Fruit fly (Drosophila melanogaster) whole organism, prepupa: ENCODE results near the gene CG4629.

ENCODE experiments used
- Blimp-1 ChIP-seq: fragments of 200-800 bp; sonication (Bioruptor generic); optimal IDR thresholded peaks from 3 replicates; lab custom pipeline; 2017; ENCODE audit warnings: missing biosample characterization, missing genetic modification characterization, mild to moderate bottlenecking, moderate library complexity, missing genetic modification reagents
- CG10631 ChIP-seq: fragments of 200-800 bp; sonication (Bioruptor generic); optimal IDR thresholded peaks from 2 replicates; lab custom pipeline; 2016; ENCODE audit warnings: missing biosample characterization, missing genetic modification characterization
- CG10669 ChIP-seq: fragments of 200-800 bp; sonication (Bioruptor generic); optimal IDR thresholded peaks from 3 replicates; lab custom pipeline; 2018; ENCODE audit warnings: missing biosample characterization, mild to moderate bottlenecking, missing genetic modification characterization, moderate library complexity
- CG11902 ChIP-seq: fragments of 200-800 bp; sonication (Bioruptor generic); optimal IDR thresholded peaks from 3 replicates; lab custom pipeline; 2016; ENCODE audit warnings: missing biosample characterization, missing genetic modification characterization
- CG15336 ChIP-seq: fragments of 200-800 bp; sonication (Bioruptor generic); IDR thresholded peaks from 2 replicates; pipeline ENCODE4 v1.3.6; 2022; ENCODE audit warnings: missing biosample characterization, missing genetic modification characterization
- CG1621 ChIP-seq: fragments of 200-800 bp; sonication (Bioruptor generic); optimal IDR thresholded peaks from 3 replicates; lab custom pipeline; 2018; ENCODE audit warnings: missing biosample characterization, mild to moderate bottlenecking, missing genetic modification characterization
- CG16779 ChIP-seq: fragments of 200-800 bp; sonication (Bioruptor generic); optimal IDR thresholded peaks from 3 replicates; lab custom pipeline; 2017; ENCODE audit warnings: missing biosample characterization, mild to moderate bottlenecking, missing genetic modification characterization
- CG3032 ChIP-seq: fragments of 200-800 bp; optimal IDR thresholded peaks from 2 replicates; lab custom pipeline; 2019; ENCODE audit warnings: missing biosample characterization, mild to moderate bottlenecking, missing genetic modification characterization, moderate library complexity
- CG31627 ChIP-seq: fragments of 200-800 bp; sonication (Bioruptor generic); optimal IDR thresholded peaks from 3 replicates; lab custom pipeline; 2016; ENCODE audit warnings: missing biosample characterization, missing genetic modification characterization
- CG32006 ChIP-seq: fragments of 200-800 bp; sonication (Bioruptor generic); optimal IDR thresholded peaks from 3 replicates; lab custom pipeline; 2017; ENCODE audit warnings: missing biosample characterization, mild to moderate bottlenecking, missing genetic modification characterization
- CG3919 ChIP-seq: fragments of 200-800 bp; sonication (Bioruptor generic); optimal IDR thresholded peaks from 3 replicates; lab custom pipeline; 2016; ENCODE audit warnings: missing biosample characterization, missing genetic modification characterization
- CG4318 ChIP-seq: fragments of 200-800 bp; sonication (Bioruptor generic); optimal IDR thresholded peaks from 3 replicates; lab custom pipeline; 2017; ENCODE audit warnings: missing biosample characterization, mild to moderate bottlenecking, missing genetic modification characterization
- CG6163 ChIP-seq: fragments of 200-800 bp; sonication (Bioruptor generic); IDR thresholded peaks from 3 replicates; pipeline ENCODE4 v1.3.6; 2022; ENCODE audit warnings: missing biosample characterization, missing genetic modification characterization
- CG6276 ChIP-seq: fragments of 200-800 bp; sonication (Bioruptor generic); optimal IDR thresholded peaks from 2 replicates; lab custom pipeline; 2017; ENCODE audit warnings: missing biosample characterization, mild to moderate bottlenecking, missing genetic modification characterization
- CG6792 ChIP-seq: fragments of 200-800 bp; sonication (Bioruptor generic); optimal IDR thresholded peaks from 3 replicates; lab custom pipeline; 2016; ENCODE audit warnings: missing biosample characterization, missing genetic modification characterization
- CG6854 ChIP-seq: fragments of 200-800 bp; sonication (Bioruptor generic); optimal IDR thresholded peaks from 2 replicates; lab custom pipeline; 2017; ENCODE audit warnings: missing biosample characterization, mild to moderate bottlenecking, missing genetic modification characterization
- CG7368 ChIP-seq: fragments of 200-800 bp; sonication (Bioruptor generic); optimal IDR thresholded peaks from 3 replicates; lab custom pipeline; 2016; ENCODE audit warnings: missing biosample characterization, missing genetic modification characterization
- CG8119 ChIP-seq: fragments of 200-800 bp; sonication (Bioruptor generic); IDR thresholded peaks from 3 replicates; pipeline ENCODE4 v1.3.6; 2022; ENCODE audit warnings: missing biosample characterization, missing genetic modification characterization
- CG8632 ChIP-seq: fragments of 200-800 bp; sonication (Bioruptor generic); optimal IDR thresholded peaks from 3 replicates; lab custom pipeline; 2016; ENCODE audit warnings: missing biosample characterization, missing genetic modification characterization
- CG9139 ChIP-seq: fragments of 200-800 bp; sonication (Bioruptor generic); optimal IDR thresholded peaks from 3 replicates; lab custom pipeline; 2017; ENCODE audit warnings: missing biosample characterization, mild to moderate bottlenecking, missing genetic modification characterization
- Eip75B ChIP-seq: fragments of 200-800 bp; sonication (Bioruptor generic); optimal IDR thresholded peaks from 3 replicates; lab custom pipeline; 2016; ENCODE audit warnings: missing biosample characterization, missing genetic modification characterization
- Eip78C ChIP-seq: fragments of 200-800 bp; sonication (Bioruptor generic); peaks from one replicate; lab custom pipeline; 2016; ENCODE audit warnings: missing biosample characterization, missing genetic modification characterization
- Ets21C ChIP-seq: fragments of 200-800 bp; sonication (Bioruptor generic); optimal IDR thresholded peaks from 3 replicates; lab custom pipeline; 2016; ENCODE audit warnings: missing biosample characterization, missing genetic modification characterization
- Ets96B ChIP-seq: fragments of 200-800 bp; optimal IDR thresholded peaks from 2 replicates; lab custom pipeline; 2019; ENCODE audit warnings: missing biosample characterization, mild to moderate bottlenecking, missing genetic modification characterization, moderate library complexity
- Gug ChIP-seq: fragments of 200-800 bp; sonication (Bioruptor generic); IDR thresholded peaks from 2 replicates; pipeline ENCODE4 v1.3.6; 2022; ENCODE audit warnings: missing biosample characterization, missing genetic modification characterization
- Met ChIP-seq: fragments of 200-800 bp; sonication (Bioruptor generic); optimal IDR thresholded peaks from 3 replicates; lab custom pipeline; 2016; ENCODE audit warnings: missing biosample characterization, missing genetic modification characterization
- OdsH ChIP-seq: fragments of 200-800 bp; sonication (Bioruptor generic); optimal IDR thresholded peaks from 3 replicates; lab custom pipeline; 2016; ENCODE audit warnings: missing biosample characterization, missing genetic modification characterization
- Smox ChIP-seq: fragments of 200-800 bp; sonication (Bioruptor generic); optimal IDR thresholded peaks from 3 replicates; lab custom pipeline; 2016; ENCODE audit warnings: missing biosample characterization, missing genetic modification characterization
- Sox102F ChIP-seq: fragments of 200-800 bp; sonication (Bioruptor generic); optimal IDR thresholded peaks from 2 replicates; lab custom pipeline; 2016; ENCODE audit warnings: missing biosample characterization, mild to moderate bottlenecking, missing genetic modification characterization
- Sox14 ChIP-seq: fragments of 200-800 bp; sonication (Bioruptor generic); optimal IDR thresholded peaks from 3 replicates; lab custom pipeline; 2016; ENCODE audit warnings: missing biosample characterization, missing genetic modification characterization
- Sox15 ChIP-seq: fragments of 200-800 bp; sonication (Bioruptor generic); optimal IDR thresholded peaks from 3 replicates; lab custom pipeline; 2016; ENCODE audit warnings: missing biosample characterization, missing genetic modification characterization
- achi ChIP-seq: fragments of 200-800 bp; sonication (Bioruptor generic); optimal IDR thresholded peaks from 3 replicates; lab custom pipeline; 2016; ENCODE audit warnings: missing biosample characterization, missing genetic modification characterization
- acj6 ChIP-seq: fragments of 200-800 bp; sonication (Bioruptor generic); optimal IDR thresholded peaks from 3 replicates; lab custom pipeline; 2016; ENCODE audit warnings: missing biosample characterization, missing genetic modification characterization
- cyc ChIP-seq: fragments of 200-800 bp; sonication (Bioruptor generic); optimal IDR thresholded peaks from 3 replicates; lab custom pipeline; 2016; ENCODE audit warnings: missing biosample characterization, missing genetic modification characterization
- dsx ChIP-seq: fragments of 200-800 bp; optimal IDR thresholded peaks from 3 replicates; lab custom pipeline; 2019; ENCODE audit warnings: missing biosample characterization, mild to moderate bottlenecking, missing genetic modification characterization, moderate library complexity; ENCODE audit not compliant: poor library complexity, severe bottlenecking
- eg ChIP-seq: fragments of 200-800 bp; sonication (Bioruptor generic); IDR thresholded peaks from 3 replicates; pipeline ENCODE4 v1.3.6; 2022; ENCODE audit warnings: missing biosample characterization, missing genetic modification characterization
- fd59A ChIP-seq: fragments of 200-800 bp; sonication (Bioruptor generic); optimal IDR thresholded peaks from 2 replicates; lab custom pipeline; 2017; ENCODE audit warnings: missing biosample characterization, mild to moderate bottlenecking, missing genetic modification characterization, missing genetic modification reagents
- salr ChIP-seq, 2 experiments: fragments of 200-800 bp; sonication (Bioruptor generic); optimal IDR thresholded peaks; 3 replicates each; lab custom pipeline; 2016 to 2018; ENCODE audit warnings: missing biosample characterization in 2 of 2, missing genetic modification characterization in 2 of 2, mild to moderate bottlenecking in 1 of 2
- ss ChIP-seq, 2 experiments: fragments of 200-800 bp; sonication (Bioruptor generic); optimal IDR thresholded peaks; 2 replicates in 1 of 2; 3 replicates in 1 of 2; lab custom pipeline; 2017 to 2018; ENCODE audit warnings: mild to moderate bottlenecking in 2 of 2, missing biosample characterization in 2 of 2, missing genetic modification characterization in 2 of 2, moderate library complexity in 1 of 2
- vri ChIP-seq: fragments of 200-800 bp; sonication (Bioruptor generic); optimal IDR thresholded peaks from 3 replicates; lab custom pipeline; 2016; ENCODE audit warnings: missing biosample characterization, mild to moderate bottlenecking, missing genetic modification characterization

The CG4629 gene

dm6 chr2L:1136993-1137392 lies 34.7 kb upstream of the CG4629 start:
- no peak for TF ChIP-seq CG9139 (GFP tag; lab: Kevin White, UChicago)
- TF ChIP-seq achi (GFP tag; lab: Kevin White, UChicago): no peak
- no peak for TF ChIP-seq Sox15
- no peak for TF ChIP-seq Ets96B (tag; lab: Kevin White, UChicago)
- no peak for TF ChIP-seq CG10669
- no peak for TF ChIP-seq CG32006 (GFP tag; lab: Kevin White, UChicago)

- TF ChIP-seq Ets96B (tag; lab: Kevin White, UChicago) (peak; percentile 28), CG6854 (GFP tag; lab: Kevin White, UChicago) (no peak), fd59A (GFP tag; lab: Kevin White, UChicago) (no peak), eg (GFP tag; lab: Robert Waterston, UW) (0 out of 3 replicates have a peak, but pooled peaks have one; percentile 30), Blimp-1 (no peak), Sox102F (no peak), Gug (GFP tag; lab: Robert Waterston, UW) (no peak), CG15336 (GFP tag; lab: Robert Waterston, UW) (no peak), CG32006 (GFP tag; lab: Kevin White, UChicago) (peak; percentile 57), CG1621 (tag; lab: Kevin White, UChicago) (no peak), CG3919 (GFP tag; lab: Kevin White, UChicago) (no peak), achi (GFP tag; lab: Kevin White, UChicago) (peak; percentile 25), CG6792 (GFP tag; lab: Kevin White, UChicago) (no peak), OdsH (GFP tag; lab: Kevin White, UChicago) (peak; percentile 28), CG16779 (tag; lab: Kevin White, UChicago) (no peak), CG10631 (peak; percentile 37), acj6 (peak; percentile 31), Eip78C (GFP tag; lab: Kevin White, UChicago) (peak; percentile 51), CG8632 (peak; percentile 26), CG31627 (no peak), CG6276 (GFP tag; lab: Kevin White, UChicago) (peak; percentile 34), Eip75B (GFP tag; lab: Kevin White, UChicago) (no peak), CG8119 (GFP tag; lab: Robert Waterston, UW) (peak; percentile 43; the same call in 1 of the 3 replicates)
- TF ChIP-seq, all 60 proteins: peak for 11
Observed at dm6 chr2L:1135495-1135894, 33.2 kb upstream of the CG4629 start.

dm6 chr2L:1134011-1134743 lies 31.9 kb upstream of the CG4629 start, which contains the start of the genes Iris and CG4577:
Gene Iris, minus strand, starts transcription at chr2L:1134098.
Gene CG4577, plus strand, starts transcription at chr2L:1134693.
- TF ChIP-seq eg (GFP tag; lab: Robert Waterston, UW): no peak
- TF ChIP-seq CG7368: no peak
- no peak for TF ChIP-seq achi (GFP tag; lab: Kevin White, UChicago)
- no peak for TF ChIP-seq CG9139 (GFP tag; lab: Kevin White, UChicago)
- TF ChIP-seq CG16779 (tag; lab: Kevin White, UChicago): peak; percentile 2
- TF ChIP-seq fd59A (GFP tag; lab: Kevin White, UChicago): no peak

dm6 chr2L:1128932-1129887 lies 26.9 kb upstream of the CG4629 start, which contains the start of the genes Pino and TBC1D23:
Gene Pino, minus strand, starts transcription at chr2L:1128953.
Gene TBC1D23, plus strand, starts transcription at chr2L:1129316.
- TF ChIP-seq cyc (peak; percentile 71), achi (GFP tag; lab: Kevin White, UChicago) (peak; percentile 38), salr (GFP tag; optimal IDR thresholded peaks at IDR 0.05; lab: Kevin White, UChicago) (peak; percentile 40 to 53), CG32006 (GFP tag; lab: Kevin White, UChicago) (peak; percentile 69), vri (GFP tag; lab: Kevin White, UChicago) (no peak), Smox (GFP tag; lab: Kevin White, UChicago) (no peak), Met (GFP tag; lab: Kevin White, UChicago) (no peak), CG10631 (peak; percentile 76), CG8119 (GFP tag; lab: Robert Waterston, UW) (peak; percentile 61; the same call in 2 of the 3 replicates), ss (GFP tag; optimal IDR thresholded peaks at IDR 0.05; lab: Kevin White, UChicago) (peak in 1 of 2 experiments; percentile 46), CG11902 (peak; percentile 43), CG6792 (GFP tag; lab: Kevin White, UChicago) (peak; percentile 61), Ets21C (no peak), CG3032 (tag; lab: Kevin White, UChicago) (peak; percentile 79), CG4318 (no peak), dsx (GFP tag; lab: Kevin White, UChicago) (peak; percentile 50), CG10669 (peak; percentile 46), CG6854 (GFP tag; lab: Kevin White, UChicago) (no peak), Gug (GFP tag; lab: Robert Waterston, UW) (peak; percentile 50), Sox14 (GFP tag; lab: Kevin White, UChicago) (peak; percentile 55), CG6163 (GFP tag; lab: Robert Waterston, UW) (peak; percentile 71)
